Worm (Caenorhabditis elegans): ENCODE measurements around the gene pals-23.

Gene pals-23

DNA sequence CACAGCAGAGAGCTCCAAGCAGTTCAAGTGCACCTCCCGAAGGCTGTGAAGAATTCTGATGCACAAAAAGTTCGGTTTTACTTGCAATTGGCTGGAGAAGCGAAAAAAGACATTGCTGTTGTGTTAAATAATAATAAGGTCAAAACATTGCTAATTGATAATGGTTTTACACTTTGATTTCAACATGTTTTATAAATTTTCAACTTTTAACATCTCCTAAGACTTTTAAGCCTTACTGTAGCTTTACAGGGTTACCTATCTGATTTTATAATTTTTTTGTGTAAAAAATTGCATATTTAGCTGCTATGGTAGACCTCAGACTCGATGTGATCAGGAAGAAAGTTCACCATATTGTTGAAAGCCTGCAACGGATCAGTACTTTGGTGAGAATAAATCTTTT lies 9.6 kb downstream of the pals-23 start, which contains the start of gene pals-25:
pals-25 (plus strand) TSS at position 301 of the 400 bp plus-strand sequence.
- no peak for TF ChIP-seq sptf-1 (tag; optimal IDR thresholded peaks at IDR 0.05)
- no peak for TF ChIP-seq sem-2 (GFP tag; optimal IDR thresholded peaks at IDR 0.05)
- TF ChIP-seq tbx-8 (GFP tag; optimal IDR thresholded peaks at IDR 0.05), result no peak
- no peak for TF ChIP-seq lin-32 (GFP tag; optimal IDR thresholded peaks at IDR 0.05)
- no peak for TF ChIP-seq M03D4.4 (tag; optimal IDR thresholded peaks at IDR 0.05)
- no peak for TF ChIP-seq mep-1 (tag; optimal IDR thresholded peaks at IDR 0.05)

DNA sequence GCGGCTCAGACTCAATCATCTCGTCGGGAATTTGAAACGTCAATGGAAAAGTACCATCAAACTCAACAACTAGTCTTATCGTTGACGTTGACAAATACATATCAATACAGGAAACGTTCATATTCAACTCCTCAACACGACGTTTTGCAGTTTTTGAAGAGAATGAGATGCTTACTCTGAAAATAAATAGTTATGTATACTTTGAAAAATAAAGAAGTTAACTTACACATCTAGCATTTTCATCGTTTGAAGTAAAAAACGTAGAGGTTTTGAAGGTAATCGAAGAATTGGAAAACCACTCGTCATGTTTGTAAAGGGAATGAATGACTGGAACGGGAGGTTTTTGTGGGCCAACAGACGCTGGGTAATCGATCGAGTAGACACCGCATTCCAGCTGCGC lies 16.3 kb downstream of the pals-23 start, which contains the start of gene fbxb-81:
fbxb-81 (minus strand) TSS at position 314 of the 400 bp plus-strand sequence.
- no peak for TF ChIP-seq flh-1 (GFP tag; optimal IDR thresholded peaks at IDR 0.05)
- no peak for TF ChIP-seq sem-2 (GFP tag; optimal IDR thresholded peaks at IDR 0.05)
- no peak for TF ChIP-seq bed-3 (GFP tag; optimal IDR thresholded peaks at IDR 0.05)
- TF ChIP-seq lsy-2 (tag; optimal IDR thresholded peaks at IDR 0.05), result no peak
- TF ChIP-seq mab-5 (tag; optimal IDR thresholded peaks at IDR 0.05), result no peak
- TF ChIP-seq nhr-2 (tag; optimal IDR thresholded peaks at IDR 0.05), result no peak
- no peak for TF ChIP-seq unc-39 (tag; optimal IDR thresholded peaks at IDR 0.05)
- TF ChIP-seq nhr-76 (tag; optimal IDR thresholded peaks at IDR 0.05), result no peak
- no peak for TF ChIP-seq M03D4.4 (tag; optimal IDR thresholded peaks at IDR 0.05)

- TF ChIP-seq mls-2 (tag; optimal IDR thresholded peaks at IDR 0.05) (no peak), ces-1 (GFP tag; optimal IDR thresholded peaks at IDR 0.05) (no peak)
These were observed 18.5 kb downstream of the pals-23 start, which contains the start of gene fbxb-82 for ce11 chrIII:143121-143520. fbxb-82 (minus strand) TSS chrIII:143221.

DNA sequence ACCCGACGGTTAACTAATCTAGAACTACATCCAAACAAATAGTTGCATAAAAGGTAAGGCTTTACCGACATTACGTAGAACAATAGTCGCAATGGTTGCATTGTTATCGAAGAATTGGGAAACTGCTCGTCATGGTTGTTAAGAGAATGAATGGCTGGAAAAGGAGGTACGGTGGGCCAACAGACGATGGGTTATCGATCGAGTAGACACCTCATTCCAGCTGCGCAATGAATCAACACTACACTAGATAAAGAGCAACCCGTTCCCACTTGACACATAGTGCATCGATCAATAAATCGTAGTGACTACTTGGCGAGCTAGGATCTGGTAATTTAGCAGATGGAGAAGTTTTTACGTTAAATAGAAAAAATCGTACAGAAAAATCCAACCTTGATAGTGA lies 20.5 kb downstream of the pals-23 start, which contains the start of the genes T17A3.12 and fbxb-83:
T17A3.12 (minus strand) TSS at position 101 of the 400 bp plus-strand sequence.
fbxb-83 (minus strand) TSS at position 134 of the 400 bp plus-strand sequence.
- no peak for TF ChIP-seq elt-1 (tag; optimal IDR thresholded peaks at IDR 0.05; ENCODE audit: borderline replicate concordance, insufficient read depth)
- TF ChIP-seq lin-13 (tag; optimal IDR thresholded peaks at IDR 0.05), result no peak
- TF ChIP-seq cnd-1 (tag; optimal IDR thresholded peaks at IDR 0.05), result no peak
- no peak for TF ChIP-seq unc-39 (tag; optimal IDR thresholded peaks at IDR 0.05)
- TF ChIP-seq nhr-76 (tag; optimal IDR thresholded peaks at IDR 0.05), result no peak

DNA sequence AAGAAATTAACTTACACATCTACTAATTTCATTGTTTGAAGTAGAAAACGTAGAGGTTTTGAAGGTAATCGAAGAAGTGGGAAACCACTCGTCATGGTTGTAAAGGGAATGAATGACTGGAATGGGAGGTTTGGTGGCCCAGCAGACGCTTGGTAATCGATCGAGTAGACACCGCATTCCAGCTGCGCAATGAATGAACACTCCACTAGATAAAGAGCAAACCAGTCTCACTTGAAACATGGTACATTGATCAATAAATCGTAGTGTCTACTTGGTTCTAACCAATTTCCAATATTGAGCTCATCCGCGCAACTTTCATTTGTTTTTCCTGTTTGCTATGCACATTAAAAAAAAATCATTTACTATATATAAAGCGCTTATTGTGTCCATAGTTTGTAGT lies 21.8 kb downstream of the pals-23 start, which contains the start of gene fbxb-84:
fbxb-84 (minus strand) TSS at position 101 of the 400 bp plus-strand sequence.
- TF ChIP-seq blmp-1 (tag; optimal IDR thresholded peaks at IDR 0.05) (no peak), elt-3 (tag; optimal IDR thresholded peaks at IDR 0.05) (no peak), nhr-237 (tag; optimal IDR thresholded peaks at IDR 0.05) (no peak), snpc-4 (tag; optimal IDR thresholded peaks at IDR 0.05) (no peak), tbx-8 (GFP tag; optimal IDR thresholded peaks at IDR 0.05) (no peak), sptf-1 (tag; optimal IDR thresholded peaks at IDR 0.05) (no peak), bed-3 (GFP tag; optimal IDR thresholded peaks at IDR 0.05) (no peak), ceh-39 (tag; optimal IDR thresholded peaks at IDR 0.05) (no peak)

- TF ChIP-seq unc-39 (tag; optimal IDR thresholded peaks at IDR 0.05) (no peak), lsy-2 (tag; optimal IDR thresholded peaks at IDR 0.05) (no peak), mep-1 (tag; optimal IDR thresholded peaks at IDR 0.05) (no peak), M03D4.4 (tag; optimal IDR thresholded peaks at IDR 0.05) (no peak)
These were observed 23.0 kb downstream of the pals-23 start, which contains the start of gene sqst-5 for ce11 chrIII:147570-148076. sqst-5 (minus strand) TSS chrIII:147620.

ce11 chrIII:149132-149531 lies 24.6 kb downstream of the pals-23 start:
- no peak for TF ChIP-seq zip-8 (tag; optimal IDR thresholded peaks at IDR 0.05)
- no peak for TF ChIP-seq nhr-28 (tag; optimal IDR thresholded peaks at IDR 0.05)
- no peak for TF ChIP-seq nhr-237 (tag; optimal IDR thresholded peaks at IDR 0.05)
- TF ChIP-seq ceh-43 (GFP tag; optimal IDR thresholded peaks at IDR 0.05), result no peak
- no peak for TF ChIP-seq mep-1 (tag; optimal IDR thresholded peaks at IDR 0.05)
- TF ChIP-seq pha-4 (tag; optimal IDR thresholded peaks at IDR 0.05), result no peak
- TF ChIP-seq nhr-76 (tag; optimal IDR thresholded peaks at IDR 0.05), result no peak
- TF ChIP-seq snpc-4 (tag; optimal IDR thresholded peaks at IDR 0.05), result no peak
